Worm (Caenorhabditis elegans): ENCODE measurements around the gene F47B8.18.

DNA sequence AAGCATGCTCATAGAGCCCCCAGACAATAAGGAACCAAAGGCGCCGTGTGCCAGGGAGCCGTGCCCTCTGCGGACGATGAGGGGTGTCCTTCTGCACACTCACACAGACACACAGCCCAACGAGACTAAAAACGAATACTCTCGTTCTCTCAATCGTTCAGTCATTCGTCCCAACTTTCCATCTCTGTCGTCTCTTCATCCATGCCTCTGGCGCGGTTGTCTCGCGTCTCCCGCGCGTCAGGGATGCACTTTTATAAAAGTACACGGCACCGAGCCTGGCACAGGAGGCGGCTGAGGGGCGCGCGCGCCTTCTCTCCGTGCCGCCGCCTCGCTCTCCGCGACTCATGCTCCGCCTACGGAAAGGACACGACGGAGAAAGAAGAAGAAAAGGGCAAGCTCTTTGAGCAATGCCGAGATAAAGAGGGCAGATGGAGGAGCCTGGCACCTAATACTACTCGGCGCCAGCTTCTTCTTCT is 41.3 kb upstream of the F47B8.18 start:
- TF ChIP-seq cog-1 (tag; optimal IDR thresholded peaks at IDR 0.05) (no peak), flt-1 (GFP tag; IDR thresholded peaks at IDR 0.05) (no peak), med-1 (GFP tag; optimal IDR thresholded peaks at IDR 0.05; ENCODE audit: insufficient read depth) (no peak), T22C8.4 (GFP tag; IDR thresholded peaks at IDR 0.05) (no peak), ztf-29 (GFP tag; IDR thresholded peaks at IDR 0.05) (no peak), tab-1 (GFP tag; IDR thresholded peaks at IDR 0.05) (no peak), ztf-23 (GFP tag; IDR thresholded peaks at IDR 0.05) (no peak), ref-1 (GFP tag; conservative IDR thresholded peaks at IDR 0.05) (no peak), klf-2 (GFP tag; conservative IDR thresholded peaks at IDR 0.05) (no peak)

All from whole organism, midembryonic.